Worm (Caenorhabditis elegans) whole organism, L1 larva: ENCODE results near the gene R01H2.1.

Source experiments
- ceh-8 ChIP-seq: fragments of 200-800 bp; sonication (Bioruptor generic); optimal IDR thresholded peaks from 2 replicates; lab custom pipeline; 2018; ENCODE audit warnings: mild to moderate bottlenecking, missing genetic modification characterization, moderate library complexity, missing compliant biosample characterization
- ceh-88 ChIP-seq: fragments of 200-800 bp; sonication (Bioruptor generic); IDR thresholded peaks from 2 replicates; pipeline ENCODE4 v1.3.6; 2022; ENCODE audit warnings: missing genetic modification characterization, missing compliant biosample characterization
- dpl-1 ChIP-seq, 3 experiments: fragments of 150-350 bp in 2 of 3; sonication (generic microtip) in 1 of 3; optimal IDR thresholded peaks; 2 replicates each; lab custom pipeline; 2014 to 2017; ENCODE audit warnings: missing biosample characterization in 3 of 3, missing genetic modification characterization in 3 of 3, missing genetic modification reagents in 3 of 3
- efl-3 ChIP-seq: fragments of 200-800 bp; sonication (Bioruptor generic); optimal IDR thresholded peaks from 2 replicates; lab custom pipeline; 2018; ENCODE audit warnings: mild to moderate bottlenecking, missing genetic modification characterization, missing compliant biosample characterization
- egl-27 ChIP-seq, 2 experiments: fragments of 150-350 bp in 1 of 2; sonication (generic microtip); optimal IDR thresholded peaks; 3 replicates each; lab custom pipeline; 2017 to 2018; ENCODE audit warnings: missing biosample characterization in 2 of 2, missing genetic modification characterization in 2 of 2, missing genetic modification reagents in 2 of 2
- ets-5 ChIP-seq: fragments of 200-800 bp; sonication (Bioruptor generic); IDR thresholded peaks from 2 replicates; pipeline ENCODE4 v1.3.6; 2022; ENCODE audit warnings: missing genetic modification characterization, missing compliant biosample characterization
- fos-1 ChIP-seq: fragments of 150-350 bp; optimal IDR thresholded peaks from 2 replicates; lab custom pipeline; 2014; ENCODE audit warnings: missing biosample characterization, missing genetic modification characterization
- lsy-2 ChIP-seq, 2 experiments: fragments of 150-350 bp; optimal IDR thresholded peaks; 2 replicates each; lab custom pipeline; 2014; ENCODE audit warnings: missing biosample characterization in 2 of 2, missing genetic modification characterization in 2 of 2
- nhr-12 ChIP-seq: sonication (generic microtip); optimal IDR thresholded peaks from 2 replicates; lab custom pipeline; 2017; ENCODE audit warnings: missing biosample characterization, missing genetic modification characterization
- nhr-237 ChIP-seq: fragments of 150-350 bp; optimal IDR thresholded peaks from 2 replicates; lab custom pipeline; 2014; ENCODE audit warnings: missing biosample characterization, missing genetic modification characterization
- pag-3 ChIP-seq: sonication (generic microtip); optimal IDR thresholded peaks from 2 replicates; lab custom pipeline; 2017; ENCODE audit warnings: missing genetic modification characterization, mild to moderate bottlenecking, missing compliant biosample characterization, antibody characterized with exemption, borderline replicate concordance; ENCODE audit not compliant: insufficient read depth
- sox-4 ChIP-seq: sonication (generic microtip); optimal IDR thresholded peaks from 2 replicates; lab custom pipeline; 2016; ENCODE audit warnings: missing genetic modification characterization, missing compliant biosample characterization
- unc-130 ChIP-seq: fragments of 150-350 bp; optimal IDR thresholded peaks from 2 replicates; lab custom pipeline; 2017; ENCODE audit warnings: missing biosample characterization, missing genetic modification characterization, inconsistent platforms

DNA sequence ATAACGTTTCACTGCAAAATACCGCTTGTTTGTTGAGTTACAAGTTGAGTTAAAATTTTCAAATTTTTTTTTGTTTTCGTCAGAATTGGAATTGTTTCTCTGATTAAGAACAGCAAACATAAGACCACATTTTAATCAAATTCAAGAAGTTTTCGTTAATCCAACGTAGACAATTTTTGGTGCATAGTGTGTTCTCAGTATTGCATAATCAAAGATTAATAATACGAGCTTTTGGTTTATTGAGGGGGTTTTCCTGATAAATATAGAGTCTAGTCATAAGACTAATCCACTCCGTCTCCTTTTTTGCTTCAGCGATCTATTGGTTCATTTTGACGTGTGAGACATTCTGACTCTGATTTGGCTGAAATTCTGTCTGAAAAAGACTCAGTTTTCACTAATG, 32.5 kb downstream of the R01H2.1 start, which contains the start of gene nhr-9:
- TF ChIP-seq lsy-2 (tag; optimal IDR thresholded peaks at IDR 0.05; lab: Kevin White, UChicago) (no peak), pag-3 (tag; lab: Kevin White, UChicago) (no peak), nhr-237 (tag; lab: Kevin White, UChicago) (no peak), nhr-12 (tag; lab: Kevin White, UChicago) (no peak), sox-4 (tag; lab: Kevin White, UChicago) (peak; percentile 39), efl-3 (GFP tag; lab: Kevin White, UChicago) (no peak), unc-130 (tag; lab: Kevin White, UChicago) (no peak), ceh-88 (GFP tag; lab: Robert Waterston, UW) (no peak), egl-27 (tag; optimal IDR thresholded peaks at IDR 0.05; lab: Kevin White, UChicago) (no peak), fos-1 (tag; lab: Kevin White, UChicago) (no peak), ets-5 (GFP tag; lab: Robert Waterston, UW) (no peak), dpl-1 (GFP tag; optimal IDR thresholded peaks at IDR 0.05; lab: Kevin White, UChicago) (no peak), ceh-8 (no peak)
